Worm (Caenorhabditis elegans) whole organism, L4 larva: Measurements from ENCODE around the gene F01G10.10.

Experiments
- R02D3.7 ChIP-seq: fragments of 150-350 bp; sonication (generic microtip); optimal IDR thresholded peaks from 3 replicates; lab custom pipeline; 2014; ENCODE audit warnings: missing biosample characterization, missing genetic modification characterization
- Y75B8A.6 ChIP-seq: fragments of 200-800 bp; sonication (Bioruptor generic); IDR thresholded peaks from 2 replicates; pipeline ENCODE4 v1.3.6; 2022; ENCODE audit warnings: missing genetic modification reagents, missing genetic modification characterization, missing compliant biosample characterization
- ZK337.2 ChIP-seq: fragments of 200-800 bp; sonication (Bioruptor generic); IDR thresholded peaks from 2 replicates; pipeline ENCODE4 v1.3.6; 2022; ENCODE audit warnings: missing genetic modification reagents, missing genetic modification characterization, missing compliant biosample characterization
- attf-4 ChIP-seq: sonication (generic microtip); optimal IDR thresholded peaks from 3 replicates; lab custom pipeline; 2017; ENCODE audit warnings: missing biosample characterization, missing genetic modification characterization
- ceh-32 ChIP-seq: sonication (generic microtip); optimal IDR thresholded peaks from 2 replicates; lab custom pipeline; 2016; ENCODE audit warnings: mild to moderate bottlenecking, missing genetic modification characterization, missing compliant biosample characterization; ENCODE audit not compliant: poor library complexity
- ceh-82 ChIP-seq: sonication (generic microtip); optimal IDR thresholded peaks from 2 replicates; lab custom pipeline; 2017; ENCODE audit warnings: missing biosample characterization, missing genetic modification characterization
- ces-1 ChIP-seq: fragments of 150-350 bp; sonication (generic microtip); optimal IDR thresholded peaks from 4 replicates; lab custom pipeline; 2014; ENCODE audit warnings: missing biosample characterization, missing genetic modification reagents, missing genetic modification characterization
- ctbp-1 ChIP-seq: fragments of 200-800 bp; sonication (Bioruptor generic); IDR thresholded peaks from 2 replicates; pipeline ENCODE4 v1.3.6; 2022; ENCODE audit warnings: missing genetic modification reagents, missing genetic modification characterization, missing compliant biosample characterization
- daf-16 ChIP-seq, 3 experiments: sonication (generic microtip); optimal IDR thresholded peaks; 2 replicates each; lab custom pipeline; 2016 to 2017; ENCODE audit warnings: missing genetic modification characterization in 3 of 3, missing genetic modification reagents in 3 of 3, mild to moderate bottlenecking in 2 of 3, missing compliant biosample characterization in 2 of 3, missing biosample characterization in 1 of 3, moderate library complexity in 1 of 3
- daf-8 ChIP-seq: fragments of 200-800 bp; sonication (Bioruptor generic); IDR thresholded peaks from 2 replicates; pipeline ENCODE4 v1.3.6; 2022; ENCODE audit warnings: missing genetic modification characterization, missing compliant biosample characterization
- dmd-6 ChIP-seq: fragments of 200-800 bp; sonication (Bioruptor generic); IDR thresholded peaks from 2 replicates; pipeline ENCODE4 v1.3.6; 2022; ENCODE audit warnings: missing genetic modification reagents, missing genetic modification characterization, missing compliant biosample characterization
- dpl-1 ChIP-seq: fragments of 150-350 bp; optimal IDR thresholded peaks from 2 replicates; lab custom pipeline; 2014; ENCODE audit warnings: missing biosample characterization, missing genetic modification reagents, missing genetic modification characterization
- duxl-1 ChIP-seq: sonication (generic microtip); optimal IDR thresholded peaks from 2 replicates; lab custom pipeline; 2016; ENCODE audit warnings: mild to moderate bottlenecking, missing genetic modification characterization, moderate library complexity, missing compliant biosample characterization; ENCODE audit not compliant: poor library complexity
- dve-1 ChIP-seq: sonication (generic microtip); optimal IDR thresholded peaks from 2 replicates; lab custom pipeline; 2017; ENCODE audit warnings: antibody characterized with exemption, mild to moderate bottlenecking, missing genetic modification characterization, missing compliant biosample characterization; ENCODE audit not compliant: insufficient read depth
- hlh-11 ChIP-seq: fragments of 200-800 bp; sonication (Bioruptor generic); optimal IDR thresholded peaks from 2 replicates; lab custom pipeline; 2018; ENCODE audit warnings: mild to moderate bottlenecking, missing genetic modification characterization, missing compliant biosample characterization
- lim-7 ChIP-seq: fragments of 200-800 bp; sonication (Bioruptor generic); IDR thresholded peaks from 2 replicates; pipeline ENCODE4 v1.3.6; 2022; ENCODE audit warnings: missing genetic modification characterization, missing compliant biosample characterization
- lin-1 ChIP-seq: fragments of 200-800 bp; sonication (Bioruptor generic); IDR thresholded peaks from 2 replicates; pipeline ENCODE4 v1.3.6; 2022; ENCODE audit warnings: missing genetic modification reagents, missing genetic modification characterization, missing compliant biosample characterization
- lin-15B ChIP-seq: fragments of 150-350 bp; sonication (generic microtip); optimal IDR thresholded peaks from 3 replicates; lab custom pipeline; 2014; ENCODE audit warnings: missing biosample characterization, missing genetic modification characterization
- lin-29 ChIP-seq: fragments of 200-800 bp; sonication (Bioruptor generic); IDR thresholded peaks from 2 replicates; pipeline ENCODE4 v1.3.6; 2022; ENCODE audit warnings: missing genetic modification reagents, missing genetic modification characterization, missing compliant biosample characterization
- lin-38 ChIP-seq: fragments of 200-800 bp; sonication (Bioruptor generic); IDR thresholded peaks from 2 replicates; pipeline ENCODE4 v1.3.6; 2022; ENCODE audit warnings: missing genetic modification reagents, missing genetic modification characterization, missing compliant biosample characterization
- lir-3 ChIP-seq: sonication (generic microtip); optimal IDR thresholded peaks from 2 replicates; lab custom pipeline; 2016; ENCODE audit warnings: mild to moderate bottlenecking, missing genetic modification characterization, missing compliant biosample characterization
- lsy-2 ChIP-seq, 2 experiments: fragments of 150-350 bp in 1 of 2; sonication (generic microtip) in 1 of 2; optimal IDR thresholded peaks; 2 replicates each; lab custom pipeline; 2014 to 2017; ENCODE audit warnings: missing biosample characterization in 2 of 2, missing genetic modification characterization in 2 of 2
- madf-9 ChIP-seq: fragments of 200-800 bp; sonication (Bioruptor generic); conservative IDR thresholded peaks from 2 replicates; pipeline ENCODE4 v1.3.6; 2022; ENCODE audit warnings: missing genetic modification reagents, missing genetic modification characterization, missing compliant biosample characterization
- mdl-1 ChIP-seq, 2 experiments: fragments of 150-350 bp in 1 of 2; sonication (generic microtip) in 1 of 2; optimal IDR thresholded peaks; 2 replicates each; lab custom pipeline; 2014 to 2017; ENCODE audit warnings: missing biosample characterization in 2 of 2, missing genetic modification characterization in 2 of 2
- mep-1 ChIP-seq: fragments of 150-350 bp; sonication (generic microtip); optimal IDR thresholded peaks from 3 replicates; lab custom pipeline; 2014; ENCODE audit warnings: missing biosample characterization, missing genetic modification characterization
- mes-2 ChIP-seq: sonication (generic microtip); optimal IDR thresholded peaks from 2 replicates; lab custom pipeline; 2016; ENCODE audit warnings: missing genotype, mild to moderate bottlenecking, missing genetic modification characterization, missing compliant biosample characterization; ENCODE audit not compliant: poor library complexity, severe bottlenecking
- nhr-10 ChIP-seq: fragments of 150-350 bp; optimal IDR thresholded peaks from 2 replicates; lab custom pipeline; 2014; ENCODE audit warnings: missing biosample characterization, missing genetic modification characterization
- nhr-111 ChIP-seq: fragments of 200-800 bp; sonication (Bioruptor generic); optimal IDR thresholded peaks from 2 replicates; lab custom pipeline; 2018; ENCODE audit warnings: mild to moderate bottlenecking, missing genetic modification characterization, missing compliant biosample characterization
- nhr-237 ChIP-seq: sonication (generic microtip); optimal IDR thresholded peaks from 2 replicates; lab custom pipeline; 2017; ENCODE audit warnings: missing biosample characterization, missing genetic modification characterization
- nhr-28 ChIP-seq: fragments of 150-350 bp; optimal IDR thresholded peaks from 2 replicates; lab custom pipeline; 2014; ENCODE audit warnings: missing biosample characterization, missing genetic modification characterization
- nhr-6 ChIP-seq: fragments of 150-350 bp; optimal IDR thresholded peaks from 2 replicates; lab custom pipeline; 2014; ENCODE audit warnings: missing biosample characterization, missing genetic modification characterization
- nhr-77 ChIP-seq: fragments of 150-350 bp; optimal IDR thresholded peaks from 2 replicates; lab custom pipeline; 2014; ENCODE audit warnings: missing biosample characterization, missing genetic modification characterization
- php-3 ChIP-seq: fragments of 200-800 bp; sonication (Bioruptor generic); IDR thresholded peaks from 2 replicates; pipeline ENCODE4 v1.3.6; 2022; ENCODE audit warnings: missing genetic modification reagents, missing genetic modification characterization, missing compliant biosample characterization
- pqm-1 ChIP-seq: sonication (generic microtip); optimal IDR thresholded peaks from 2 replicates; lab custom pipeline; 2017; ENCODE audit warnings: missing biosample characterization, missing genetic modification characterization
- saeg-2 ChIP-seq: fragments of 200-800 bp; sonication (Bioruptor generic); IDR thresholded peaks from 2 replicates; pipeline ENCODE4 v1.3.6; 2022; ENCODE audit warnings: missing genetic modification reagents, missing genetic modification characterization, missing compliant biosample characterization
- sdz-12 ChIP-seq: fragments of 200-800 bp; sonication (Bioruptor generic); optimal IDR thresholded peaks from 2 replicates; lab custom pipeline; 2018; ENCODE audit warnings: mild to moderate bottlenecking, missing genetic modification characterization, missing compliant biosample characterization
- snpc-1.2 ChIP-seq: fragments of 200-800 bp; sonication (Bioruptor generic); IDR thresholded peaks from 2 replicates; pipeline ENCODE4 v1.3.6; 2022; ENCODE audit warnings: missing genetic modification reagents, missing genetic modification characterization, missing compliant biosample characterization
- snpc-4 ChIP-seq: fragments of 150-350 bp; optimal IDR thresholded peaks from 2 replicates; lab custom pipeline; 2014; ENCODE audit warnings: missing biosample characterization, missing genetic modification characterization
- unc-130 ChIP-seq: sonication (generic microtip); optimal IDR thresholded peaks from 2 replicates; lab custom pipeline; 2016; ENCODE audit warnings: missing genetic modification reagents, missing genetic modification characterization, missing compliant biosample characterization
- zfp-2 ChIP-seq: sonication (generic microtip); optimal IDR thresholded peaks from 2 replicates; lab custom pipeline; 2016; ENCODE audit warnings: mild to moderate bottlenecking, missing genetic modification characterization, missing compliant biosample characterization
- zfp-3 ChIP-seq: fragments of 200-800 bp; sonication (Bioruptor generic); conservative IDR thresholded peaks from 2 replicates; pipeline ENCODE4 v1.3.6; 2022; ENCODE audit warnings: missing genetic modification reagents, missing genetic modification characterization, missing compliant biosample characterization
- zip-2 ChIP-seq: fragments of 150-350 bp; optimal IDR thresholded peaks from 2 replicates; lab custom pipeline; 2014; ENCODE audit warnings: missing biosample characterization, missing genetic modification characterization

The F01G10.10 gene

DNA sequence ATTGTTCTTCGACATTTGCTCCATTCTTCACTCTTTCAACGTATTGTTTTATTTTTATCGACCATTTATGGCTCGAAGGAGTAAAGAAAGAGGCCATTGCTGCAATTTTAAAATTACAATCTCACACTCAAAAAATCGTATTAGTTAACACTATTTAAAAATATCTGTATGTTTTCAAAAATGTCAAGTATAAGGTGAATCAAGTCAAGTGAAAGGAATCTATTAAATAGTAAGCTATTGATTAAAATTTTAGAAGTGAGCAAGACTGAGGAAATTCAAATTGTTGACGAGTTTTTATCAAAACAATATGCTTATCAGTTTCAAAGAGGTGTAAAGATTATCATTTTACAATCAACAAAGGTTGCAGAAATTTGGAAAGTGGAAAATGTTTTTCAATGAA lies 13.5 kb upstream of the F01G10.10 start, which contains the start of gene F01G10.4:
Gene F01G10.4 (minus strand): TSS at position 101 of the 400 bp plus-strand sequence.
- TF ChIP-seq mdl-1 (tag; optimal IDR thresholded peaks at IDR 0.05; lab: Kevin White, UChicago), result no peak
- no peak for TF ChIP-seq lin-15B (tag; lab: Kevin White, UChicago)
- TF ChIP-seq zfp-3 (GFP tag; lab: Robert Waterston, UW), result no peak
- TF ChIP-seq zfp-2 (tag; lab: Kevin White, UChicago), result no peak
- TF ChIP-seq mep-1 (tag; lab: Kevin White, UChicago), result no peak
- no peak for TF ChIP-seq unc-130 (GFP tag; lab: Kevin White, UChicago)
- TF ChIP-seq ces-1 (GFP tag; lab: Kevin White, UChicago), result no peak
- no peak for TF ChIP-seq ceh-32 (tag; lab: Kevin White, UChicago)
- no peak for TF ChIP-seq attf-4
- no peak for TF ChIP-seq php-3 (GFP tag; lab: Robert Waterston, UW)
- TF ChIP-seq snpc-4 (tag; lab: Kevin White, UChicago), result no peak
- TF ChIP-seq daf-8 (GFP tag; lab: Robert Waterston, UW), result no peak
- no peak for TF ChIP-seq nhr-6 (tag; lab: Kevin White, UChicago)

DNA sequence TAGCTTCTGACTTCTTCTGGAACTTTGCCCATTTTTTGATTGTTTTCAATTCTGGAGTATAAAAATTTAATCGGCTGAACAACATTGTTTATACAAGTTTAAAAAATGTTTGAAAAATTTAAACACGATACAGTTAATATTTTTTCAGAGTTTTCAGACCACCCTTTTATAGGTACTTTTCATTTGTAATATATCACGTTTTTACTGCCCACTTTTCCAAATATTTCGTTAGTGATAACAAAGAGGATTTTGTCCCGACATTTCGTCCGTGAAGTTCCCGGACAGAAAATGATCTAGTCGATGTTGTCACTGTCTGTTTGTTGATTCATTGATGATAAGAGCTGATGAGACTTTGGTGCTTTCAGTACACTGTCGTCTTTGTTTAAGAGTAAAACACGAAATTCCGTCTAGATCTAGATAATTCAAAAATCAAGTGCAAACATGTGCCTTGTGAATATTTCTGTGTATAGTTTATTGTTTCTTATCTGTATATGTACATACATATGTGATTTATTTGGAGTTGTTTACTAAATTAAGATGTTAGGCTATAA lies 10.6 kb upstream of the F01G10.10 start, which contains the start of gene ech-9:
Gene ech-9 (minus strand): TSS at position 51 of the 551 bp plus-strand sequence.
- TF ChIP-seq nhr-10 (no peak), hlh-11 (peak; percentile 2), lin-38 (GFP tag; lab: Robert Waterston, UW) (no peak), nhr-28 (tag; lab: Kevin White, UChicago) (peak; percentile 13), Y75B8A.6 (0 out of 2 replicates have a peak, but pooled peaks have one; percentile 21), zfp-2 (tag; lab: Kevin White, UChicago) (no peak), daf-16 (GFP tag; optimal IDR thresholded peaks at IDR 0.05; lab: Kevin White, UChicago) (no peak), daf-16 (tag; optimal IDR thresholded peaks at IDR 0.05; lab: Kevin White, UChicago) (peak; percentile 54), pqm-1 (peak; percentile 30), R02D3.7 (tag; lab: Kevin White, UChicago) (no peak), nhr-111 (GFP tag; lab: Kevin White, UChicago) (no peak)

DNA sequence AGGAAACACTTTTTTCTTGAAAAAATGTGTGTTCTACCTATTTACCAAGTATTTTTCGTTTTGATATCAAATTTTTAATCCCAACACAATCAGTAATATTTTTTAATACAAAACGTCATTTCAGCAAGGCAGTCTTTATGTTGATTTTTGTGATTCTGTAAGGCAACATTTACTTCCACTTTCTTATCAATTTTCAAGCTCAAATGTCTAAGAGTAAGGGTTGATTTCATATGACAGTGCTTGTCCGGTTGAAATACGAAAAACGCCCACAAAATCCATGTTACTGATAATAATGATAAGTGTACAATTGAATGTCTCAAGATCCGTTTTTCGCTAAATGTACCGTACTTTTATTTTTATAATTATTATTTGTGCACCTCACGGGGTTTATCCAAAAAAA lies 9.9 kb upstream of the F01G10.10 start:
- no peak for TF ChIP-seq nhr-237 (tag; lab: Kevin White, UChicago)
- no peak for TF ChIP-seq daf-16 (GFP tag; optimal IDR thresholded peaks at IDR 0.05; lab: Kevin White, UChicago)
- peak; percentile 60 for TF ChIP-seq daf-16 (tag; optimal IDR thresholded peaks at IDR 0.05; lab: Kevin White, UChicago)
- TF ChIP-seq pqm-1, result peak; percentile 89
- TF ChIP-seq nhr-77 (tag; lab: Kevin White, UChicago), result peak; percentile 52
- peak; percentile 52 for TF ChIP-seq hlh-11
- 0 out of 2 replicates have a peak, but pooled peaks have one; percentile 30 for TF ChIP-seq lin-1
- no peak for TF ChIP-seq mes-2 (tag; lab: Kevin White, UChicago)
- peak; percentile 71 for TF ChIP-seq dmd-6 (GFP tag; lab: Robert Waterston, UW)
- TF ChIP-seq dve-1 (tag; lab: Kevin White, UChicago), result peak; percentile 74
- peak; percentile 68 for TF ChIP-seq nhr-28 (tag; lab: Kevin White, UChicago)
- TF ChIP-seq, all 104 proteins: peak for 8

DNA sequence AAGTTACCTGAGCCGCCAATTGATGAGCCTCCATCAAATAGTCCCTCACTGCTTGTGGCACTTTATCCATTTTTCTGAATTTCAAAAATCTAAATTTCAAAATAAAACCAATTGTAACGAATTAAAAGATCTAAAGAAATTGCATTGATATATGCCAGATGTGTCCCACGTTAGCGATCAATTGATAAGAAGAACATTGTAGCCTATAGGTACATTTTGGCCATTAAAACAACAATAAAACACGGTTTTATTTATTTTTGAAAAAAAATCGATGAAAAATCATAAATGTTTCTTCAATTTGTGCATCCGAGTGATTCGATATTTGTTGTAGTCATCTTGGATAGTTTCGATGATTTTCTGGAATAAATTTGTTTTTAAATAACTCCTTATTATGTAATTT lies 6.9 kb upstream of the F01G10.10 start, which contains the start of gene ech-8:
Gene ech-8 (minus strand): TSS at position 132 of the 400 bp plus-strand sequence.
- TF ChIP-seq ctbp-1 (GFP tag; lab: Robert Waterston, UW) (no peak), nhr-77 (tag; lab: Kevin White, UChicago) (peak; percentile 32), saeg-2 (GFP tag; lab: Robert Waterston, UW) (no peak), hlh-11 (no peak), R02D3.7 (tag; lab: Kevin White, UChicago) (no peak), duxl-1 (no peak), lim-7 (GFP tag; lab: Robert Waterston, UW) (no peak), daf-16 (GFP tag; optimal IDR thresholded peaks at IDR 0.05; lab: Kevin White, UChicago) (no peak), daf-16 (tag; optimal IDR thresholded peaks at IDR 0.05; lab: Kevin White, UChicago) (peak; percentile 79), ceh-82 (no peak), dpl-1 (no peak), nhr-28 (tag; lab: Kevin White, UChicago) (peak; percentile 84), pqm-1 (no peak), zip-2 (no peak), lsy-2 (tag; optimal IDR thresholded peaks at IDR 0.05; lab: Kevin White, UChicago) (no peak), madf-9 (no peak), ZK337.2 (GFP tag; lab: Robert Waterston, UW) (no peak), dve-1 (tag; lab: Kevin White, UChicago) (peak; percentile 52), snpc-1.2 (no peak), sdz-12 (GFP tag; lab: Kevin White, UChicago) (no peak), php-3 (GFP tag; lab: Robert Waterston, UW) (peak; percentile 88), lir-3 (tag; lab: Kevin White, UChicago) (no peak), lin-29 (GFP tag; lab: Robert Waterston, UW) (no peak)
